Worm (Caenorhabditis elegans): ENCODE results near the gene cyb-2.1.

The cyb-2.1 gene

ce11 chrIV:11025941-11026340 lies 40.2 kb downstream of the cyb-2.1 start (continued):
- TF ChIP-seq nhr-111 (GFP tag; optimal IDR thresholded peaks at IDR 0.05) (peak; percentile 75), ZK337.2 (GFP tag; IDR thresholded peaks at IDR 0.05) (peak; percentile 65; the same call in 1 of the 2 replicates), madf-5 (GFP tag; IDR thresholded peaks at IDR 0.05) (peak; percentile 28 to 76; a peak in 1 of 4 replicates), Y5F2A.4 (GFP tag; optimal IDR thresholded peaks at IDR 0.05) (peak; percentile 89), lin-39 (tag; optimal IDR thresholded peaks at IDR 0.05) (no peak), Y75B8A.6 (GFP tag; IDR thresholded peaks at IDR 0.05) (peak; percentile 75; the same call in 1 of the 2 replicates), mdl-1 (tag; optimal IDR thresholded peaks at IDR 0.05) (no peak), hlh-11 (tag; optimal IDR thresholded peaks at IDR 0.05) (no peak), cey-2 (tag; optimal IDR thresholded peaks at IDR 0.05; ENCODE audit: borderline replicate concordance, insufficient read depth) (no peak), skn-1 (tag; optimal IDR thresholded peaks at IDR 0.05) (no peak), pqm-1 (tag; optimal IDR thresholded peaks at IDR 0.05) (no peak), php-3 (GFP tag; IDR thresholded peaks at IDR 0.05) (peak; percentile 79), pha-4 (GFP tag; IDR thresholded peaks at IDR 0.05) (peak; percentile 77), pha-4 (tag; optimal IDR thresholded peaks at IDR 0.05) (no peak), jun-1 (tag; optimal IDR thresholded peaks at IDR 0.05) (no peak), egl-27 (tag; optimal IDR thresholded peaks at IDR 0.05) (no peak), dmd-8 (GFP tag; IDR thresholded peaks at IDR 0.05) (peak; percentile 86), rbr-2 (tag; optimal IDR thresholded peaks at IDR 0.05) (peak; percentile 42), mdt-29 (GFP tag; IDR thresholded peaks at IDR 0.05) (peak; percentile 57; the same call in 1 of the 2 replicates), nhr-10 (tag; optimal IDR thresholded peaks at IDR 0.05) (no peak), aly-2 (tag; optimal IDR thresholded peaks at IDR 0.05) (no peak), zag-1 (tag; optimal IDR thresholded peaks at IDR 0.05) (no peak), dmd-9 (GFP tag; IDR thresholded peaks at IDR 0.05) (no peak)

- TF ChIP-seq nhr-42 (GFP tag; IDR thresholded peaks at IDR 0.05) = peak; percentile 8; the same call in 1 of the 2 replicates
- TF ChIP-seq hlh-11 (tag; optimal IDR thresholded peaks at IDR 0.05) = peak; percentile 19
- TF ChIP-seq tra-1 (GFP tag; IDR thresholded peaks at IDR 0.05) = peak; percentile 29; the same call in 1 of the 2 replicates
- no peak for TF ChIP-seq unc-130 (GFP tag; optimal IDR thresholded peaks at IDR 0.05)
- TF ChIP-seq nhr-28 (tag; optimal IDR thresholded peaks at IDR 0.05) = peak; percentile 18
- peak; percentile 19 for TF ChIP-seq nhr-111 (GFP tag; optimal IDR thresholded peaks at IDR 0.05)
- no peak for TF ChIP-seq daf-8 (GFP tag; IDR thresholded peaks at IDR 0.05)
- TF ChIP-seq duxl-1 (tag; optimal IDR thresholded peaks at IDR 0.05; ENCODE audit: poor library complexity) = no peak
- peak in 1 of 2 experiments; percentile 45 for TF ChIP-seq lsy-2 (tag; optimal IDR thresholded peaks at IDR 0.05)
- TF ChIP-seq zfp-3 (GFP tag; conservative IDR thresholded peaks at IDR 0.05) = no peak
- peak; percentile 7; the same call in 1 of the 2 replicates for TF ChIP-seq ceh-20 (GFP tag; IDR thresholded peaks at IDR 0.05)
- peak; percentile 15 for TF ChIP-seq mes-2 (tag; optimal IDR thresholded peaks at IDR 0.05; ENCODE audit: poor library complexity, severe bottlenecking)
- peak; percentile 32 for TF ChIP-seq fkh-10 (GFP tag; optimal IDR thresholded peaks at IDR 0.05)
- TF ChIP-seq nhr-10 (tag; optimal IDR thresholded peaks at IDR 0.05) = no peak
- TF ChIP-seq nhr-102 (tag; optimal IDR thresholded peaks at IDR 0.05) = no peak
- TF ChIP-seq hmg-1.1 (GFP tag; IDR thresholded peaks at IDR 0.05) = peak; percentile 14; the same call in 1 of the 2 replicates
- no peak for TF ChIP-seq pha-4 (GFP tag; IDR thresholded peaks at IDR 0.05)
- peak; percentile 10 for TF ChIP-seq pha-4 (tag; optimal IDR thresholded peaks at IDR 0.05)
- TF ChIP-seq dpl-1 (GFP tag; optimal IDR thresholded peaks at IDR 0.05) = peak; percentile 23
- peak; percentile 34 for TF ChIP-seq nhr-11 (tag; optimal IDR thresholded peaks at IDR 0.05)
- TF ChIP-seq T26A8.4 (GFP tag; IDR thresholded peaks at IDR 0.05) = peak; percentile 12; the same call in 1 of the 2 replicates
- TF ChIP-seq mdl-1 (tag; optimal IDR thresholded peaks at IDR 0.05) = no peak
- TF ChIP-seq jun-1 (tag; optimal IDR thresholded peaks at IDR 0.05) = no peak
- no peak for TF ChIP-seq ztf-11 (tag; optimal IDR thresholded peaks at IDR 0.05)
- peak; percentile 52; the same call in 1 of the 2 replicates for TF ChIP-seq lim-7 (GFP tag; IDR thresholded peaks at IDR 0.05)
- no peak for TF ChIP-seq daf-16 (GFP tag; optimal IDR thresholded peaks at IDR 0.05)
- peak; percentile 20 for TF ChIP-seq daf-16 (tag; optimal IDR thresholded peaks at IDR 0.05)
- no peak for TF ChIP-seq ZK546.5 (tag; optimal IDR thresholded peaks at IDR 0.05)
Observed at ce11 chrIV:11026648-11027047, 40.9 kb downstream of the cyb-2.1 start.
